Fruit fly (Drosophila melanogaster): ENCODE measurements around the gene PGRP-SB2.

PGRP-SB2 gene

DNA sequence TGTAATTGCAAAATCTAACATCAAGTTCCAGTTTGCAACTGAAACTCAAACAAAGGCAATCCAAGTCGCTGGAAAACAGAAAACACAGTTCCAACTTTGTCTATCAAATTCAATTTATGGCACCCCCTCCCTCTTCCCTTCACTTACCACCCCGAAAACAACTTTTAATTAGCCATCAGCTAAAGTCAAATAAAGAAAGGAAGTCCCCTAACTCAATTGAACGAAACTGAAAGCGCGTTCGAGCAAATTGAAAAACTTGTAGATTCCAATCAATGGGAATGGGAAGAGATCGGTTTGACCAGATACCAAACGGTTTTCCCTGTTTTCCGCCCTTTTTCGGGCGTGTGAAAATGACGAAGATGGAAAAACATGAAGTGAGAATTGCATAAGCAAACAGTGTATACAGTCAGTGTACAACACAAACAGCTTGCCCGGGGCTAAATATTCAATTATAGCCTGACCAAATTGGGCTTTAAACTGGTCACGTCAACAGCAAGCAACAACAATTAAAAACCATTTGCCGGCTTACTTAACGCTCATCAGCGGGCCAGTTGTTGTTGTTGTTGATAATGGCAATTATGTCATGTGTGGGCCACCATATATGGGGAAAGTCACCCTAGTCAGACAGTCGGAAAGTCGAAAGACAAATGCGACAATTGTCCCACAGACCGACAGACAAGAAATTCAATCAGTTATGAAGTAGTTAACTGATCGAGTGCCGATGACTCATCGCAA lies 26.9 kb upstream of the PGRP-SB2 start (continued):
- TF ChIP-seq CG10209 (GFP tag; optimal IDR thresholded peaks at IDR 0.05): no peak
- no peak for TF ChIP-seq yki (optimal IDR thresholded peaks at IDR 0.05)
- no peak for TF ChIP-seq az2 (GFP tag; optimal IDR thresholded peaks at IDR 0.05)
- no peak for TF ChIP-seq HmgZ (tag; optimal IDR thresholded peaks at IDR 0.05)
- no peak for TF ChIP-seq CG7372 (GFP tag; IDR thresholded peaks at IDR 0.05)
- no peak for TF ChIP-seq vnd (GFP tag; IDR thresholded peaks at IDR 0.05; ENCODE audit: partially characterized antibody)
- TF ChIP-seq CG17568 (GFP tag; optimal IDR thresholded peaks at IDR 0.05): no peak
- TF ChIP-seq wor (GFP tag; IDR thresholded peaks at IDR 0.05): no peak
- no peak for TF ChIP-seq corto (GFP tag; optimal IDR thresholded peaks at IDR 0.05)
- TF ChIP-seq hth (optimal IDR thresholded peaks at IDR 0.05): no peak
- no peak for TF ChIP-seq scrt (GFP tag; optimal IDR thresholded peaks at IDR 0.05)
- TF ChIP-seq CG32772 (GFP tag; IDR thresholded peaks at IDR 0.05): no peak
- TF ChIP-seq CG17829 (tag; optimal IDR thresholded peaks at IDR 0.05): no peak
- TF ChIP-seq Sry-δ (GFP tag; optimal IDR thresholded peaks at IDR 0.05): no peak
- peak; percentile 64 for TF ChIP-seq crol (GFP tag; IDR thresholded peaks at IDR 0.05)
- TF ChIP-seq luna (GFP tag; optimal IDR thresholded peaks at IDR 0.05): no peak
- TF ChIP-seq CG18011 (GFP tag; optimal IDR thresholded peaks at IDR 0.05): no peak
- no peak for TF ChIP-seq CG8089 (GFP tag; optimal IDR thresholded peaks at IDR 0.05)
- no peak for TF ChIP-seq zfh2 (GFP tag; optimal IDR thresholded peaks at IDR 0.05)
- no peak for TF ChIP-seq CG9437 (GFP tag; optimal IDR thresholded peaks at IDR 0.05)
- TF ChIP-seq fd64A (GFP tag; optimal IDR thresholded peaks at IDR 0.05): peak; percentile 23
- no peak for TF ChIP-seq Jarid2 (GFP tag; optimal IDR thresholded peaks at IDR 0.05)
- TF ChIP-seq CG30403 (GFP tag; optimal IDR thresholded peaks at IDR 0.05): no peak
- TF ChIP-seq gt (GFP tag; IDR thresholded peaks at IDR 0.05): no peak
- TF ChIP-seq CG14667 (GFP tag; IDR thresholded peaks at IDR 0.05): no peak
- TF ChIP-seq da (GFP tag; optimal IDR thresholded peaks at IDR 0.05): no peak
- TF ChIP-seq Mad (GFP tag; optimal IDR thresholded peaks at IDR 0.05): no peak
- no peak for TF ChIP-seq Ptx1 (GFP tag; IDR thresholded peaks at IDR 0.05)
- TF ChIP-seq Sry-β (GFP tag; optimal IDR thresholded peaks at IDR 0.05): no peak
- TF ChIP-seq sr (GFP tag; IDR thresholded peaks at IDR 0.05): no peak
- no peak for TF ChIP-seq CG13624 (GFP tag; optimal IDR thresholded peaks at IDR 0.05)
- no peak for TF ChIP-seq Chrac-16 (GFP tag; optimal IDR thresholded peaks at IDR 0.05)
- no peak for TF ChIP-seq tgo (GFP tag; IDR thresholded peaks at IDR 0.05)
- no peak for TF ChIP-seq D19A (tag; optimal IDR thresholded peaks at IDR 0.05)
- no peak for TF ChIP-seq Myb (GFP tag; optimal IDR thresholded peaks at IDR 0.05)
- no peak for TF ChIP-seq CG6791 (GFP tag; IDR thresholded peaks at IDR 0.05; ENCODE audit: partially characterized antibody)
- TF ChIP-seq Sin3A (optimal IDR thresholded peaks at IDR 0.05): no peak
- TF ChIP-seq Lpt (GFP tag; optimal IDR thresholded peaks at IDR 0.05): no peak
- TF ChIP-seq H15 (GFP tag; IDR thresholded peaks at IDR 0.05): no peak
- TF ChIP-seq ATbp (GFP tag; optimal IDR thresholded peaks at IDR 0.05): peak; percentile 19
- TF ChIP-seq HLH3B (GFP tag; IDR thresholded peaks at IDR 0.05): no peak
- no peak for TF ChIP-seq disco-r (GFP tag; optimal IDR thresholded peaks at IDR 0.05)
- no peak for TF ChIP-seq en (GFP tag; optimal IDR thresholded peaks at IDR 0.05)
- TF ChIP-seq D19B (GFP tag; optimal IDR thresholded peaks at IDR 0.05): no peak
- TF ChIP-seq CG6854 (GFP tag; optimal IDR thresholded peaks at IDR 0.05): no peak
- TF ChIP-seq CoRest (tag; optimal IDR thresholded peaks at IDR 0.05): no peak
- no peak for TF ChIP-seq CG11695 (GFP tag; IDR thresholded peaks at IDR 0.05)
- TF ChIP-seq Neu2 (GFP tag; optimal IDR thresholded peaks at IDR 0.05; ENCODE audit: borderline replicate concordance): no peak
- no peak for TF ChIP-seq CG1024 (GFP tag; IDR thresholded peaks at IDR 0.05)
- TF ChIP-seq dmrt99B (tag; optimal IDR thresholded peaks at IDR 0.05): no peak
- TF ChIP-seq NFAT (GFP tag; IDR thresholded peaks at IDR 0.05): no peak
- TF ChIP-seq CG15479 (GFP tag; optimal IDR thresholded peaks at IDR 0.05): no peak
